Fruit fly (Drosophila melanogaster) whole organism, embryonic: ENCODE data around the gene CG5435.

Experiments used
- Adf1 ChIP-seq: fragments of 200-800 bp; sonication (Bioruptor generic); IDR thresholded peaks from 2 replicates; pipeline ENCODE4 v1.3.6; 2022; ENCODE audit warnings: missing biosample characterization, missing genetic modification characterization
- CG10209 ChIP-seq: fragments of 200-800 bp; sonication (Bioruptor generic); optimal IDR thresholded peaks from 3 replicates; lab custom pipeline; 2017; ENCODE audit warnings: missing biosample characterization, mild to moderate bottlenecking, missing genetic modification characterization, missing genetic modification reagents
- CG10267 ChIP-seq: fragments of 200-800 bp; sonication (Bioruptor generic); optimal IDR thresholded peaks from 2 replicates; lab custom pipeline; 2018; ENCODE audit warnings: missing biosample characterization, mild to moderate bottlenecking, missing genetic modification characterization, moderate library complexity
- CG10979 ChIP-seq: fragments of 200-800 bp; sonication (Bioruptor generic); optimal IDR thresholded peaks from 2 replicates; lab custom pipeline; 2018; ENCODE audit warnings: missing biosample characterization, mild to moderate bottlenecking, missing genetic modification characterization, moderate library complexity
- CG12391 ChIP-seq: fragments of 200-800 bp; sonication (Bioruptor generic); optimal IDR thresholded peaks from 3 replicates; lab custom pipeline; 2018; ENCODE audit warnings: missing biosample characterization, mild to moderate bottlenecking, missing genetic modification characterization, moderate library complexity
- CG13287 ChIP-seq: fragments of 200-800 bp; sonication (Bioruptor generic); IDR thresholded peaks from 2 replicates; pipeline ENCODE4 v1.3.6; 2022; ENCODE audit warnings: missing biosample characterization, missing genetic modification characterization; ENCODE audit not compliant: partially characterized antibody
- CG13424 ChIP-seq: fragments of 200-800 bp; sonication (Bioruptor generic); optimal IDR thresholded peaks from 2 replicates; lab custom pipeline; 2019; ENCODE audit warnings: missing biosample characterization, mild to moderate bottlenecking, missing genetic modification characterization, moderate library complexity
- CG14014 ChIP-seq: fragments of 200-800 bp; sonication (Bioruptor generic); IDR thresholded peaks from 2 replicates; pipeline ENCODE4 v1.3.6; 2022; ENCODE audit warnings: missing biosample characterization, missing genetic modification characterization
- CG14710 ChIP-seq: fragments of 200-800 bp; sonication (Bioruptor generic); optimal IDR thresholded peaks from 3 replicates; lab custom pipeline; 2019; ENCODE audit warnings: missing biosample characterization, mild to moderate bottlenecking, missing genetic modification characterization, moderate library complexity
- CG17361 ChIP-seq: fragments of 200-800 bp; sonication (Bioruptor generic); IDR thresholded peaks from 3 replicates; pipeline ENCODE4 v1.3.6; 2022; ENCODE audit warnings: missing biosample characterization, missing genetic modification characterization
- CG1832 ChIP-seq: fragments of 200-800 bp; sonication (Bioruptor generic); optimal IDR thresholded peaks from 2 replicates; lab custom pipeline; 2017; ENCODE audit warnings: missing biosample characterization, mild to moderate bottlenecking, missing genetic modification characterization, inconsistent platforms
- CG2678 ChIP-seq: fragments of 200-800 bp; sonication (Bioruptor generic); optimal IDR thresholded peaks from 3 replicates; lab custom pipeline; 2019; ENCODE audit warnings: missing biosample characterization, mild to moderate bottlenecking, missing genetic modification characterization, moderate library complexity
- CG2889 ChIP-seq: fragments of 200-800 bp; sonication (Bioruptor generic); IDR thresholded peaks from 3 replicates; pipeline ENCODE4 v1.3.6; 2022; ENCODE audit warnings: missing biosample characterization, missing genetic modification characterization
- CG32532 ChIP-seq: fragments of 200-800 bp; sonication (Bioruptor generic); IDR thresholded peaks from 2 replicates; pipeline ENCODE4 v1.3.6; 2022; ENCODE audit warnings: missing biosample characterization, missing genetic modification characterization
- CG4707 ChIP-seq: fragments of 200-800 bp; sonication (Bioruptor generic); optimal IDR thresholded peaks from 2 replicates; lab custom pipeline; 2018; ENCODE audit warnings: missing biosample characterization, mild to moderate bottlenecking, missing genetic modification characterization, moderate library complexity
- CG4730 ChIP-seq: fragments of 200-800 bp; sonication (Bioruptor generic); IDR thresholded peaks from 2 replicates; pipeline ENCODE4 v1.3.6; 2022; ENCODE audit warnings: missing biosample characterization, missing genetic modification characterization
- CG6813 ChIP-seq: fragments of 200-800 bp; sonication (Bioruptor generic); optimal IDR thresholded peaks from 2 replicates; lab custom pipeline; 2017; ENCODE audit warnings: missing biosample characterization, missing genetic modification characterization, mild to moderate bottlenecking, moderate library complexity, missing genetic modification reagents
- CG7271 ChIP-seq: fragments of 200-800 bp; sonication (Bioruptor generic); optimal IDR thresholded peaks from 2 replicates; lab custom pipeline; 2018; ENCODE audit warnings: missing biosample characterization, mild to moderate bottlenecking, missing genetic modification characterization, moderate library complexity
- CG7556 ChIP-seq: fragments of 200-800 bp; sonication (Bioruptor generic); optimal IDR thresholded peaks from 2 replicates; lab custom pipeline; 2017; ENCODE audit warnings: missing biosample characterization, mild to moderate bottlenecking, missing genetic modification characterization
- D19A ChIP-seq: fragments of 200-800 bp; optimal IDR thresholded peaks from 3 replicates; lab custom pipeline; 2019; ENCODE audit warnings: missing biosample characterization, mild to moderate bottlenecking, missing genetic modification characterization, moderate library complexity
- D19B ChIP-seq: fragments of 200-800 bp; sonication (Bioruptor generic); optimal IDR thresholded peaks from 2 replicates; lab custom pipeline; 2017; ENCODE audit warnings: missing biosample characterization, mild to moderate bottlenecking, missing genetic modification characterization
- Dll ChIP-seq: fragments of 200-800 bp; sonication (Bioruptor generic); IDR thresholded peaks from 4 replicates; pipeline ENCODE4 v1.3.6; 2022; ENCODE audit warnings: missing biosample characterization, missing genetic modification characterization; ENCODE audit not compliant: partially characterized antibody
- Elba2 ChIP-seq: fragments of 200-800 bp; sonication (Bioruptor generic); optimal IDR thresholded peaks from 3 replicates; lab custom pipeline; 2016; ENCODE audit warnings: missing biosample characterization, missing genetic modification characterization
- Ets65A ChIP-seq: fragments of 200-800 bp; sonication (Bioruptor generic); peaks from one replicate; lab custom pipeline; 2016; ENCODE audit warnings: missing biosample characterization, missing genetic modification characterization
- Fer3 ChIP-seq: fragments of 200-800 bp; sonication (Bioruptor generic); optimal IDR thresholded peaks from 2 replicates; lab custom pipeline; 2018; ENCODE audit warnings: missing biosample characterization, mild to moderate bottlenecking, missing genetic modification characterization, moderate library complexity
- HLH4C ChIP-seq: fragments of 200-800 bp; sonication (Bioruptor generic); IDR thresholded peaks from 3 replicates; pipeline ENCODE4 v1.3.6; 2022; ENCODE audit warnings: missing biosample characterization, missing genetic modification characterization; ENCODE audit not compliant: partially characterized antibody
- Hey ChIP-seq: fragments of 200-800 bp; sonication (Bioruptor generic); optimal IDR thresholded peaks from 3 replicates; lab custom pipeline; 2018; ENCODE audit warnings: missing biosample characterization, mild to moderate bottlenecking, missing genetic modification characterization
- Hr51 ChIP-seq, 2 experiments: fragments of 200-800 bp; sonication (Bioruptor generic); optimal IDR thresholded peaks; 2 replicates in 1 of 2; 3 replicates in 1 of 2; lab custom pipeline; 2016 to 2018; ENCODE audit warnings: missing biosample characterization in 2 of 2, missing genetic modification characterization in 2 of 2, mild to moderate bottlenecking in 1 of 2, moderate library complexity in 1 of 2
- NK7.1 ChIP-seq: fragments of 200-800 bp; sonication (Bioruptor generic); optimal IDR thresholded peaks from 3 replicates; lab custom pipeline; 2016; ENCODE audit warnings: missing biosample characterization, missing genetic modification characterization
- Nf-YC ChIP-seq: fragments of 200-800 bp; optimal IDR thresholded peaks from 3 replicates; lab custom pipeline; 2019; ENCODE audit warnings: missing biosample characterization, mild to moderate bottlenecking, missing genetic modification characterization, moderate library complexity
- Oli ChIP-seq: fragments of 200-800 bp; sonication (Bioruptor generic); optimal IDR thresholded peaks from 2 replicates; lab custom pipeline; 2018; ENCODE audit warnings: missing biosample characterization, mild to moderate bottlenecking, missing genetic modification characterization, moderate library complexity
- Side ChIP-seq: fragments of 200-800 bp; sonication (Bioruptor generic); optimal IDR thresholded peaks from 2 replicates; lab custom pipeline; 2016; ENCODE audit warnings: missing biosample characterization, missing genetic modification characterization
- Sox102F ChIP-seq: fragments of 200-800 bp; sonication (Bioruptor generic); optimal IDR thresholded peaks from 2 replicates; lab custom pipeline; 2018; ENCODE audit warnings: missing biosample characterization, mild to moderate bottlenecking, missing genetic modification characterization, moderate library complexity
- ab ChIP-seq: fragments of 200-800 bp; sonication (Bioruptor generic); optimal IDR thresholded peaks from 2 replicates; lab custom pipeline; 2016; ENCODE audit warnings: missing biosample characterization, missing genetic modification characterization
- al ChIP-seq: fragments of 200-800 bp; sonication (Bioruptor generic); IDR thresholded peaks from 2 replicates; pipeline ENCODE4 v1.3.6; 2022; ENCODE audit warnings: missing biosample characterization, missing genetic modification characterization
- ci ChIP-seq: fragments of 200-800 bp; sonication (Bioruptor generic); IDR thresholded peaks from 3 replicates; pipeline ENCODE4 v1.3.6; 2022; ENCODE audit warnings: missing biosample characterization, missing genetic modification characterization
- crol ChIP-seq: fragments of 200-800 bp; sonication (Bioruptor generic); IDR thresholded peaks from 2 replicates; pipeline ENCODE4 v1.3.6; 2022; ENCODE audit warnings: missing biosample characterization, missing genetic modification characterization
- cwo ChIP-seq: fragments of 200-800 bp; sonication (Bioruptor generic); optimal IDR thresholded peaks from 3 replicates; lab custom pipeline; 2017; ENCODE audit warnings: missing biosample characterization, missing genetic modification characterization, mild to moderate bottlenecking, moderate library complexity, missing genetic modification reagents
- dmrt99B ChIP-seq: fragments of 200-800 bp; sonication (Bioruptor generic); optimal IDR thresholded peaks from 2 replicates; lab custom pipeline; 2018; ENCODE audit warnings: missing biosample characterization, mild to moderate bottlenecking, missing genetic modification characterization, moderate library complexity
- dysf ChIP-seq: fragments of 200-800 bp; sonication (Bioruptor generic); IDR thresholded peaks from 3 replicates; pipeline ENCODE4 v1.3.6; 2022; ENCODE audit warnings: missing biosample characterization, missing genetic modification characterization
- fd96Cb ChIP-seq: fragments of 200-800 bp; sonication (Bioruptor generic); optimal IDR thresholded peaks from 2 replicates; lab custom pipeline; 2018; ENCODE audit warnings: missing biosample characterization, mild to moderate bottlenecking, missing genetic modification characterization, moderate library complexity
- prd ChIP-seq, 3 experiments: fragments of >200 bp in 2 of 3; fragments of 200-800 bp in 1 of 3; sonication (Bioruptor generic) in 1 of 3; optimal IDR thresholded peaks in 2 of 3; IDR thresholded peaks in 1 of 3; 2 replicates in 2 of 3; 3 replicates in 1 of 3; pipeline versions ENCODE4 v1.3.6 to Lab custom; 2017 to 2022; ENCODE audit warnings: missing biosample characterization in 1 of 3, missing genetic modification characterization in 1 of 3
- rib ChIP-seq: fragments of 200-800 bp; sonication (Bioruptor generic); IDR thresholded peaks from 2 replicates; pipeline ENCODE4 v1.3.6; 2022; ENCODE audit warnings: missing biosample characterization, missing genetic modification characterization
- ro ChIP-seq: fragments of 200-800 bp; sonication (Bioruptor generic); IDR thresholded peaks from 2 replicates; pipeline ENCODE4 v1.3.6; 2022; ENCODE audit warnings: missing biosample characterization, missing genetic modification characterization
- slbo ChIP-seq: fragments of 200-800 bp; sonication (Bioruptor generic); IDR thresholded peaks from 2 replicates; pipeline ENCODE4 v1.3.6; 2022; ENCODE audit warnings: missing biosample characterization, missing genetic modification characterization
- vfl ChIP-seq: fragments of 200-800 bp; sonication (Bioruptor generic); optimal IDR thresholded peaks from 2 replicates; lab custom pipeline; 2016; ENCODE audit warnings: missing biosample characterization, missing genetic modification characterization
- zfh2 ChIP-seq: fragments of 200-800 bp; sonication (Bioruptor generic); optimal IDR thresholded peaks from 2 replicates; lab custom pipeline; 2016; ENCODE audit warnings: missing biosample characterization, missing genetic modification characterization

Gene CG5435

dm6 chr2L:12421793-12422691 lies 8.7 kb downstream of the CG5435 start (continued):
- TF ChIP-seq prd (optimal IDR thresholded peaks at IDR 0.05; lab: Kevin White, UChicago) (no peak), prd (GFP tag; IDR thresholded peaks at IDR 0.05; lab: Robert Waterston, UW) (0 out of 3 replicates have a peak, but pooled peaks have one; percentile 32), CG13424 (peak; percentile 2), CG17361 (GFP tag; lab: Robert Waterston, UW) (peak; percentile 40; the same call in 1 of the 3 replicates), dysf (GFP tag; lab: Robert Waterston, UW) (peak; percentile 30; the same call in 1 of the 3 replicates), CG4730 (GFP tag; lab: Robert Waterston, UW) (no peak), rib (GFP tag; lab: Robert Waterston, UW) (no peak), Ets65A (peak; percentile 25), CG14014 (GFP tag; lab: Robert Waterston, UW) (peak; percentile 36; the same call in 1 of the 2 replicates), Sox102F (GFP tag; lab: Kevin White, UChicago) (peak; percentile 9), CG6813 (GFP tag; lab: Kevin White, UChicago) (no peak), CG10209 (peak; percentile 10), Side (GFP tag; lab: Kevin White, UChicago) (no peak), CG4707 (GFP tag; lab: Kevin White, UChicago) (no peak), CG2889 (no peak), crol (GFP tag; lab: Robert Waterston, UW) (no peak), vfl (GFP tag; lab: Kevin White, UChicago) (no peak), CG2678 (peak; percentile 35), slbo (GFP tag; lab: Robert Waterston, UW) (0 out of 2 replicates have a peak, but pooled peaks have one; percentile 39), Adf1 (GFP tag; lab: Robert Waterston, UW) (no peak), Fer3 (tag; lab: Kevin White, UChicago) (no peak), NK7.1 (GFP tag; lab: Kevin White, UChicago) (no peak), D19A (peak; percentile 95), zfh2 (GFP tag; lab: Kevin White, UChicago) (no peak), fd96Cb (no peak), CG13287 (peak; percentile 42), al (GFP tag; lab: Robert Waterston, UW) (no peak), CG10979 (tag; lab: Kevin White, UChicago) (peak; percentile 8), Hr51 (GFP tag; optimal IDR thresholded peaks at IDR 0.05; lab: Kevin White, UChicago) (peak in 1 of 2 experiments; percentile 31), CG32532 (GFP tag; lab: Robert Waterston, UW) (peak; percentile 44), CG10267 (no peak), CG14710 (tag; lab: Kevin White, UChicago) (no peak), D19B (GFP tag; lab: Kevin White, UChicago) (no peak), Dll (GFP tag; lab: Robert Waterston, UW) (0 out of 4 replicates have a peak, but pooled peaks have one; percentile 30), ro (no peak), CG1832 (no peak), Elba2 (GFP tag; lab: Kevin White, UChicago) (no peak), ci (GFP tag; lab: Robert Waterston, UW) (peak; percentile 48; the same call in 1 of the 3 replicates), HLH4C (GFP tag; lab: Robert Waterston, UW) (peak; percentile 46; the same call in 2 of the 3 replicates), CG7556 (peak; percentile 31), Oli (tag; lab: Kevin White, UChicago) (peak; percentile 30), Hey (tag; lab: Kevin White, UChicago) (no peak), Nf-YC (peak; percentile 15), CG12391 (tag; lab: Kevin White, UChicago) (peak; percentile 15), cwo (GFP tag; lab: Kevin White, UChicago) (no peak), ab (no peak), CG7271 (tag; lab: Kevin White, UChicago) (no peak), dmrt99B (tag; lab: Kevin White, UChicago) (peak; percentile 35)
